Worm (Caenorhabditis elegans) whole organism, late embryonic: Measurements from ENCODE around the gene E04F6.4.

ENCODE experiments used
- ama-1 ChIP-seq: fragments of 150-350 bp; optimal IDR thresholded peaks from 2 replicates; lab custom pipeline; 2014
- ceh-19 ChIP-seq: fragments of 200-800 bp; sonication (Bioruptor generic); optimal IDR thresholded peaks from 2 replicates; lab custom pipeline; 2018; ENCODE audit warnings: mild to moderate bottlenecking, missing genetic modification characterization, missing compliant biosample characterization
- che-1 ChIP-seq: sonication (generic microtip); optimal IDR thresholded peaks from 2 replicates; lab custom pipeline; 2016; ENCODE audit warnings: mild to moderate bottlenecking, missing genetic modification characterization, missing compliant biosample characterization
- elt-4 ChIP-seq: sonication (generic microtip); optimal IDR thresholded peaks from 2 replicates; lab custom pipeline; 2016; ENCODE audit warnings: missing genetic modification characterization, missing compliant biosample characterization
- fkh-10 ChIP-seq: fragments of 150-350 bp; optimal IDR thresholded peaks from 2 replicates; lab custom pipeline; 2014; ENCODE audit warnings: missing biosample characterization, missing genetic modification reagents, missing genetic modification characterization
- lin-11 ChIP-seq: fragments of 200-800 bp; sonication (Bioruptor generic); optimal IDR thresholded peaks from 2 replicates; lab custom pipeline; 2018; ENCODE audit warnings: mild to moderate bottlenecking, missing genetic modification characterization, missing compliant biosample characterization
- mec-3 ChIP-seq: sonication (generic microtip); optimal IDR thresholded peaks from 2 replicates; lab custom pipeline; 2016; ENCODE audit warnings: borderline replicate concordance, missing genetic modification characterization, missing compliant biosample characterization
- nfya-1 ChIP-seq: sonication (generic microtip); optimal IDR thresholded peaks from 2 replicates; lab custom pipeline; 2017; ENCODE audit warnings: missing genetic modification characterization, mild to moderate bottlenecking, missing compliant biosample characterization, antibody characterized with exemption, moderate library complexity
- nhr-11 ChIP-seq: fragments of 150-350 bp; optimal IDR thresholded peaks from 2 replicates; lab custom pipeline; 2014; ENCODE audit warnings: missing biosample characterization, missing genetic modification characterization
- odd-2 ChIP-seq: sonication (generic microtip); optimal IDR thresholded peaks from 2 replicates; lab custom pipeline; 2017; ENCODE audit warnings: antibody characterized with exemption, mild to moderate bottlenecking, missing genetic modification characterization, missing compliant biosample characterization
- pha-4 ChIP-seq: fragments of 150-350 bp; optimal IDR thresholded peaks from 2 replicates; lab custom pipeline; 2018; ENCODE audit warnings: missing biosample characterization, missing genetic modification reagents, missing genetic modification characterization
- syd-9 ChIP-seq: sonication (generic microtip); optimal IDR thresholded peaks from 2 replicates; lab custom pipeline; 2016; ENCODE audit warnings: mild to moderate bottlenecking, missing genetic modification characterization, moderate library complexity, missing compliant biosample characterization

DNA sequence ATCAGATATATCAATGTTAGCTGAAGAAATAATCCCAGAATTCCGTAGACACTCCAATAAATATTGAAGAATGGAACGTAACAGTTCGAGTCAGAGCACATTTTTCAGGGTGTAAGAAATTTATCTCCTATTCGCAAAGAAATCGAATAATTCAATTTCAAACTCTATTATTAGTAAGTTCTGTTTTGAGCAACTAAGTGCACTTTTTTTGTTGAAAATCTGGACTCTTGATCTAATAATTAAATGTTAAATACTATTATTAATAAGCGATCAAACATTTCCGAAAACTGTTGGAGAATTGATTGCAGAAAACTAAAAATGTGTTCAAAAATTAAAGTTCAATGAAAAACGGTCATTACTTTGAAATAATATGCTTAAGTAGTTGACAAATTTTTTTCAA is 13.9 kb downstream of the E04F6.4 start, which contains the start of gene srd-56:
- TF ChIP-seq pha-4 (tag; lab: Kevin White, UChicago) (no peak), elt-4 (tag; lab: Kevin White, UChicago) (no peak), ceh-19 (GFP tag; lab: Kevin White, UChicago) (no peak), syd-9 (no peak), che-1 (no peak), odd-2 (tag; lab: Kevin White, UChicago) (no peak), nhr-11 (tag; lab: Kevin White, UChicago) (no peak), ama-1 (no peak), lin-11 (tag; lab: Kevin White, UChicago) (no peak), mec-3 (tag; lab: Kevin White, UChicago) (no peak), nfya-1 (tag; lab: Kevin White, UChicago) (no peak), fkh-10 (GFP tag; lab: Kevin White, UChicago) (no peak)
